Worm (Caenorhabditis elegans): ENCODE data around the gene F19G12.11.
A peak's percentile ranks its signal among the peaks of the same experiment; 100 is the strongest.

The F19G12.11 gene

DNA sequence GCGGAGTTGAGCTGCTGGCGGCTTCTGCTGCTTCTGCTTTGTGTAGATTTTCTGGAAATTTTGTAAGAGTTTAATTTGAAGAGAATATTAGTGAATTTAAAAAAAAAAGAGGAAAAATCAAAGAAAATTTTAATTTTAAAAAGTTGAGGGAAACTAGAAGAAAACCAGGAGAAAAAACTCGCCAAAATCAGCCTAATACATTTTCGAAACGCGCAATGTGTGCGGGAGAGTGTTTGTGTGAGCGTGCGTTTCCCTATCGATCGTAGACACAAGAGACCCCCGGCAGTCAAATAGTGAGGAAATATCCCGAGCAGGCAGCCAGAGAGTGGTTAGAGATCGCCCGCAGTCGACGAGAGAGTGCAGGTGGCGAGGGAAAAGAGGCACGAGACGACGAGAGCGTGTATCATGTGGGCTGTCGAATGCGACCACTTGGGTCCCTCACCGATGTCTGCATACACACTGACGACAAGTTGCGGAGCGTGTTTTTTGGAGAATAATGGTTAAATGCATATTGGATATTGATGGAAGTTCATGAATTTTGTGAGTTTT is 20.3 kb upstream of the F19G12.11 start, which contains the start of gene zfp-3 (continued):
- TF ChIP-seq lsy-2 (tag; optimal IDR thresholded peaks at IDR 0.05): peak; percentile 81 to 93
- peak; percentile 41 for TF ChIP-seq Y5F2A.4 (GFP tag; optimal IDR thresholded peaks at IDR 0.05)
- peak; percentile 95 for TF ChIP-seq fkh-10 (GFP tag; optimal IDR thresholded peaks at IDR 0.05)
- TF ChIP-seq hif-1 (tag; optimal IDR thresholded peaks at IDR 0.05): peak; percentile 52 to 95
- TF ChIP-seq ceh-32 (tag; optimal IDR thresholded peaks at IDR 0.05; ENCODE audit: poor library complexity): peak; percentile 49
- peak; percentile 82 for TF ChIP-seq nhr-28 (tag; optimal IDR thresholded peaks at IDR 0.05)
- peak; percentile 81 for TF ChIP-seq madf-9 (GFP tag; conservative IDR thresholded peaks at IDR 0.05)
- no peak for TF ChIP-seq F44E2.7 (GFP tag; IDR thresholded peaks at IDR 0.05)
- TF ChIP-seq zfp-3 (GFP tag; conservative IDR thresholded peaks at IDR 0.05): peak; percentile 71; the same call in 1 of the 2 replicates
- no peak for TF ChIP-seq R02D3.7 (tag; optimal IDR thresholded peaks at IDR 0.05)
- peak; percentile 95 for TF ChIP-seq ctbp-1 (GFP tag; IDR thresholded peaks at IDR 0.05)
- TF ChIP-seq ztf-11 (tag; optimal IDR thresholded peaks at IDR 0.05): no peak
- TF ChIP-seq nhr-42 (GFP tag; IDR thresholded peaks at IDR 0.05): peak; percentile 87; the same call in 1 of the 2 replicates
- TF ChIP-seq ceh-62 (tag; optimal IDR thresholded peaks at IDR 0.05): no peak
- peak; percentile 81 for TF ChIP-seq lin-1 (GFP tag; IDR thresholded peaks at IDR 0.05)
- TF ChIP-seq ceh-28 (tag; optimal IDR thresholded peaks at IDR 0.05): peak; percentile 72
- TF ChIP-seq dpl-1 (GFP tag; optimal IDR thresholded peaks at IDR 0.05): peak; percentile 72
- peak; percentile 99 for TF ChIP-seq hlh-11 (tag; optimal IDR thresholded peaks at IDR 0.05)
- no peak for TF ChIP-seq F49E8.2 (tag; optimal IDR thresholded peaks at IDR 0.05; ENCODE audit: borderline replicate concordance)
- peak; percentile 85 for TF ChIP-seq F37D6.2 (tag; optimal IDR thresholded peaks at IDR 0.05)
- TF ChIP-seq nhr-48 (tag; optimal IDR thresholded peaks at IDR 0.05): peak; percentile 85
- TF ChIP-seq snpc-4 (tag; optimal IDR thresholded peaks at IDR 0.05): no peak
- TF ChIP-seq pha-4 (GFP tag; IDR thresholded peaks at IDR 0.05): peak; percentile 84
- TF ChIP-seq pha-4 (tag; optimal IDR thresholded peaks at IDR 0.05): peak; percentile 28
- TF ChIP-seq spr-1 (tag; optimal IDR thresholded peaks at IDR 0.05): peak; percentile 87
- no peak for TF ChIP-seq ceh-82 (tag; optimal IDR thresholded peaks at IDR 0.05)
- no peak for TF ChIP-seq nhr-76 (tag; optimal IDR thresholded peaks at IDR 0.05)
- TF ChIP-seq lim-7 (GFP tag; IDR thresholded peaks at IDR 0.05): no peak
- no peak for TF ChIP-seq cey-2 (tag; optimal IDR thresholded peaks at IDR 0.05; ENCODE audit: borderline replicate concordance, insufficient read depth)
- no peak for TF ChIP-seq attf-4 (tag; optimal IDR thresholded peaks at IDR 0.05)
- peak; percentile 39 for TF ChIP-seq gei-8 (GFP tag; optimal IDR thresholded peaks at IDR 0.05)
- TF ChIP-seq dve-1 (tag; optimal IDR thresholded peaks at IDR 0.05; ENCODE audit: insufficient read depth): peak; percentile 97

DNA sequence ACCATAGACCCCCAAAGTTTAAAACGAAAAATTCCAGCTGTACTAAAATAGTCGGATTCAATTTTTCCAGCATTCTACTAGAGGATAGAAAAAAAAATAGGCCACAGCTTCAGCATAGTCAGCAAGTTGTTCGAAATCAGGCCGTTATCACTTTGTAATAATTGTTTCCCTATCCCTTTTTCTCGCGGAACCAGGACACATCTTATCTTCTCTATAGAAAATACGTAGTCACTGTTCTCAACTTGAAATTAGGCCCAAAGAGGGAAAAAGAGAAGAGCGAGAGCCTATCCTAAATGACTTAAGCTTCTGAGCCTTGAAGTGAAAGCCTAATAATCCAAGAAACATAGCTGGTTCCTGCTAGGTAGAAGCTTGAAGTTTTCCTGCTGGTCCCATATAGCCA is 19.4 kb upstream of the F19G12.11 start:
- no peak for TF ChIP-seq gei-8 (GFP tag; optimal IDR thresholded peaks at IDR 0.05)
- peak; percentile 62 for TF ChIP-seq mep-1 (tag; optimal IDR thresholded peaks at IDR 0.05)
- no peak for TF ChIP-seq pha-4 (GFP tag; IDR thresholded peaks at IDR 0.05)
- TF ChIP-seq pha-4 (tag; optimal IDR thresholded peaks at IDR 0.05): no peak
- no peak for TF ChIP-seq snpc-4 (tag; optimal IDR thresholded peaks at IDR 0.05)
- TF ChIP-seq unc-39 (tag; optimal IDR thresholded peaks at IDR 0.05): no peak
- no peak for TF ChIP-seq lin-39 (tag; optimal IDR thresholded peaks at IDR 0.05)
- no peak for TF ChIP-seq hif-1 (tag; optimal IDR thresholded peaks at IDR 0.05)
- no peak for TF ChIP-seq mes-2 (tag; optimal IDR thresholded peaks at IDR 0.05; ENCODE audit: poor library complexity, severe bottlenecking)
- no peak for TF ChIP-seq ZK546.5 (tag; optimal IDR thresholded peaks at IDR 0.05)
- no peak for TF ChIP-seq unc-130 (GFP tag; optimal IDR thresholded peaks at IDR 0.05)
- no peak for TF ChIP-seq daf-16 (GFP tag; optimal IDR thresholded peaks at IDR 0.05)
- TF ChIP-seq daf-16 (tag; optimal IDR thresholded peaks at IDR 0.05): peak; percentile 3
- TF ChIP-seq Y5F2A.4 (GFP tag; optimal IDR thresholded peaks at IDR 0.05): no peak
- no peak for TF ChIP-seq egl-43 (GFP tag; IDR thresholded peaks at IDR 0.05)
- no peak for TF ChIP-seq ztf-7 (tag; optimal IDR thresholded peaks at IDR 0.05)
- no peak for TF ChIP-seq unc-62 (GFP tag; optimal IDR thresholded peaks at IDR 0.05 in 1 of 2)
- no peak for TF ChIP-seq unc-62 (tag; optimal IDR thresholded peaks at IDR 0.05)
- no peak for TF ChIP-seq dmd-6 (GFP tag; IDR thresholded peaks at IDR 0.05)
- no peak for TF ChIP-seq fkh-10 (GFP tag; optimal IDR thresholded peaks at IDR 0.05)
- no peak for TF ChIP-seq dmd-9 (GFP tag; IDR thresholded peaks at IDR 0.05)
- TF ChIP-seq spr-3 (GFP tag; optimal IDR thresholded peaks at IDR 0.05): no peak
- no peak for TF ChIP-seq lin-38 (GFP tag; IDR thresholded peaks at IDR 0.05)
- no peak for TF ChIP-seq nhr-28 (tag; optimal IDR thresholded peaks at IDR 0.05)
- TF ChIP-seq sdz-12 (GFP tag; optimal IDR thresholded peaks at IDR 0.05): no peak
- 0 out of 2 replicates have a peak, but pooled peaks have one; percentile 31 for TF ChIP-seq Y75B8A.6 (GFP tag; IDR thresholded peaks at IDR 0.05)
- peak; percentile 10 for TF ChIP-seq nhr-48 (tag; optimal IDR thresholded peaks at IDR 0.05)
